Worm (Caenorhabditis elegans) whole organism, mixed stage, embryonic: ENCODE data around the gene cest-26.
A peak's percentile ranks its signal among the peaks of the same experiment; 100 is the strongest.

Experiments
- M03D4.4 ChIP-seq: sonication (generic microtip); optimal IDR thresholded peaks from 2 replicates; lab custom pipeline; 2017; ENCODE audit warnings: mild to moderate bottlenecking, missing genetic modification characterization, missing compliant biosample characterization
- bed-3 ChIP-seq: fragments of 200-800 bp; sonication (Bioruptor generic); optimal IDR thresholded peaks from 3 replicates; lab custom pipeline; 2018; ENCODE audit warnings: mild to moderate bottlenecking, missing genetic modification characterization, moderate library complexity, missing compliant biosample characterization
- blmp-1 ChIP-seq: fragments of 150-350 bp; optimal IDR thresholded peaks from 2 replicates; lab custom pipeline; 2014; ENCODE audit warnings: missing biosample characterization, missing genetic modification characterization
- ceh-39 ChIP-seq: fragments of 150-350 bp; optimal IDR thresholded peaks from 2 replicates; lab custom pipeline; 2014; ENCODE audit warnings: missing biosample characterization, missing genetic modification characterization
- ceh-43 ChIP-seq: fragments of 200-800 bp; sonication (Bioruptor generic); optimal IDR thresholded peaks from 2 replicates; lab custom pipeline; 2018; ENCODE audit warnings: mild to moderate bottlenecking, missing genetic modification characterization, moderate library complexity, missing compliant biosample characterization
- ceh-83 ChIP-seq: fragments of 200-800 bp; sonication (Bioruptor generic); optimal IDR thresholded peaks from 2 replicates; lab custom pipeline; 2018; ENCODE audit warnings: mild to moderate bottlenecking, missing genetic modification characterization, missing compliant biosample characterization
- ces-1 ChIP-seq: fragments of 150-350 bp; optimal IDR thresholded peaks from 2 replicates; lab custom pipeline; 2014; ENCODE audit warnings: missing biosample characterization, missing genetic modification reagents, missing genetic modification characterization
- cnd-1 ChIP-seq: fragments of 200-800 bp; sonication (Bioruptor generic); optimal IDR thresholded peaks from 2 replicates; lab custom pipeline; 2018; ENCODE audit warnings: mild to moderate bottlenecking, missing genetic modification characterization, missing compliant biosample characterization
- drap-1 ChIP-seq: fragments of 200-800 bp; sonication (Bioruptor generic); optimal IDR thresholded peaks from 3 replicates; lab custom pipeline; 2018; ENCODE audit warnings: mild to moderate bottlenecking, missing genetic modification characterization, missing compliant biosample characterization
- elt-1 ChIP-seq: sonication (generic microtip); optimal IDR thresholded peaks from 2 replicates; lab custom pipeline; 2017; ENCODE audit warnings: missing genetic modification characterization, mild to moderate bottlenecking, missing compliant biosample characterization, antibody characterized with exemption, moderate library complexity, borderline replicate concordance; ENCODE audit not compliant: insufficient read depth
- ham-2 ChIP-seq: fragments of 200-800 bp; sonication (Bioruptor generic); optimal IDR thresholded peaks from 2 replicates; lab custom pipeline; 2018; ENCODE audit warnings: mild to moderate bottlenecking, missing genetic modification characterization, missing compliant biosample characterization
- hlh-1 ChIP-seq: fragments of 150-350 bp; optimal IDR thresholded peaks from 2 replicates; lab custom pipeline; 2014; ENCODE audit warnings: missing biosample characterization, missing genetic modification reagents, missing genetic modification characterization
- lin-13 ChIP-seq: fragments of 150-350 bp; optimal IDR thresholded peaks from 2 replicates; lab custom pipeline; 2014; ENCODE audit warnings: missing biosample characterization, missing genetic modification characterization
- lin-32 ChIP-seq: fragments of 200-800 bp; sonication (Bioruptor generic); optimal IDR thresholded peaks from 2 replicates; lab custom pipeline; 2018; ENCODE audit warnings: mild to moderate bottlenecking, missing genetic modification characterization, missing compliant biosample characterization
- lsy-2 ChIP-seq: fragments of 150-350 bp; optimal IDR thresholded peaks from 2 replicates; lab custom pipeline; 2014; ENCODE audit warnings: missing biosample characterization, missing genetic modification characterization
- mab-5 ChIP-seq: fragments of 150-350 bp; optimal IDR thresholded peaks from 2 replicates; lab custom pipeline; 2014; ENCODE audit warnings: missing biosample characterization, missing genetic modification characterization
- mep-1 ChIP-seq: fragments of 150-350 bp; optimal IDR thresholded peaks from 2 replicates; lab custom pipeline; 2017; ENCODE audit warnings: missing biosample characterization, missing genetic modification reagents, missing genetic modification characterization, inconsistent platforms
- mls-2 ChIP-seq: sonication (generic microtip); optimal IDR thresholded peaks from 2 replicates; lab custom pipeline; 2016; ENCODE audit warnings: mild to moderate bottlenecking, missing genetic modification characterization, moderate library complexity, missing compliant biosample characterization
- nhr-12 ChIP-seq: fragments of 150-350 bp; optimal IDR thresholded peaks from 2 replicates; lab custom pipeline; 2014; ENCODE audit warnings: missing biosample characterization, missing genetic modification characterization
- nhr-2 ChIP-seq: fragments of 150-350 bp; optimal IDR thresholded peaks from 2 replicates; lab custom pipeline; 2014; ENCODE audit warnings: missing biosample characterization, missing genetic modification characterization
- nhr-237 ChIP-seq: fragments of 150-350 bp; optimal IDR thresholded peaks from 2 replicates; lab custom pipeline; 2014; ENCODE audit warnings: missing biosample characterization, missing genetic modification characterization
- nhr-28 ChIP-seq: fragments of 150-350 bp; optimal IDR thresholded peaks from 2 replicates; lab custom pipeline; 2014; ENCODE audit warnings: missing biosample characterization, missing genetic modification characterization
- nhr-76 ChIP-seq: sonication (generic microtip); optimal IDR thresholded peaks from 2 replicates; lab custom pipeline; 2017; ENCODE audit warnings: missing biosample characterization, missing genetic modification characterization
- pha-4 ChIP-seq: fragments of 150-350 bp; optimal IDR thresholded peaks from 2 replicates; lab custom pipeline; 2018; ENCODE audit warnings: missing biosample characterization, missing genetic modification reagents, missing genetic modification characterization
- sem-2 ChIP-seq: fragments of 200-800 bp; sonication (Bioruptor generic); optimal IDR thresholded peaks from 2 replicates; lab custom pipeline; 2018; ENCODE audit warnings: mild to moderate bottlenecking, missing genetic modification characterization, missing compliant biosample characterization
- snpc-4 ChIP-seq: fragments of 150-350 bp; optimal IDR thresholded peaks from 2 replicates; lab custom pipeline; 2014; ENCODE audit warnings: missing biosample characterization, missing genetic modification characterization
- sptf-1 ChIP-seq: sonication (generic microtip); optimal IDR thresholded peaks from 2 replicates; lab custom pipeline; 2017; ENCODE audit warnings: mild to moderate bottlenecking, missing genetic modification characterization, moderate library complexity, missing compliant biosample characterization
- tbx-8 ChIP-seq: fragments of 200-800 bp; sonication (Bioruptor generic); optimal IDR thresholded peaks from 2 replicates; lab custom pipeline; 2018; ENCODE audit warnings: mild to moderate bottlenecking, missing genetic modification characterization, moderate library complexity, missing compliant biosample characterization
- unc-120 ChIP-seq: sonication (generic microtip); optimal IDR thresholded peaks from 2 replicates; lab custom pipeline; 2017; ENCODE audit warnings: missing genetic modification characterization, missing compliant biosample characterization; ENCODE audit not compliant: poor library complexity, severe bottlenecking
- unc-39 ChIP-seq: fragments of 150-350 bp; optimal IDR thresholded peaks from 2 replicates; lab custom pipeline; 2014; ENCODE audit warnings: missing biosample characterization, missing genetic modification characterization
- zip-8 ChIP-seq: fragments of 150-350 bp; optimal IDR thresholded peaks from 2 replicates; lab custom pipeline; 2014; ENCODE audit warnings: missing biosample characterization, missing genetic modification characterization
- ztf-11 ChIP-seq: fragments of 150-350 bp; optimal IDR thresholded peaks from 2 replicates; lab custom pipeline; 2014; ENCODE audit warnings: missing biosample characterization, missing genetic modification characterization

Gene cest-26

ce11 chrX:4437555-4437954, at the start of gene cest-26:
Gene cest-26, minus strand, starts transcription at chrX:4437655.
- TF ChIP-seq ham-2 (GFP tag; lab: Kevin White, UChicago) (no peak), M03D4.4 (no peak), hlh-1 (tag; lab: Kevin White, UChicago) (peak; percentile 18), ces-1 (peak; percentile 8), nhr-2 (no peak)

ce11 chrX:4484072-4484471, 46.6 kb upstream of the cest-26 start:
- TF ChIP-seq ham-2 (GFP tag; lab: Kevin White, UChicago) = no peak
- TF ChIP-seq mab-5 (tag; lab: Kevin White, UChicago) = no peak
- TF ChIP-seq nhr-12 (tag; lab: Kevin White, UChicago) = no peak
- no peak for TF ChIP-seq lsy-2 (tag; lab: Kevin White, UChicago)
- TF ChIP-seq elt-1 = no peak
- no peak for TF ChIP-seq lin-13 (tag; lab: Kevin White, UChicago)
- TF ChIP-seq unc-39 (tag; lab: Kevin White, UChicago) = no peak
- TF ChIP-seq mep-1 (tag; lab: Kevin White, UChicago) = no peak
- no peak for TF ChIP-seq blmp-1
- TF ChIP-seq ceh-39 (tag; lab: Kevin White, UChicago) = no peak
- TF ChIP-seq pha-4 (tag; lab: Kevin White, UChicago) = no peak
- TF ChIP-seq tbx-8 (GFP tag; lab: Kevin White, UChicago) = no peak
- no peak for TF ChIP-seq nhr-28 (tag; lab: Kevin White, UChicago)
- no peak for TF ChIP-seq sem-2 (GFP tag; lab: Kevin White, UChicago)
- no peak for TF ChIP-seq ztf-11 (tag; lab: Kevin White, UChicago)
- TF ChIP-seq drap-1 = no peak

- TF ChIP-seq elt-1 (no peak), lsy-2 (tag; lab: Kevin White, UChicago) (no peak), blmp-1 (no peak), zip-8 (tag; lab: Kevin White, UChicago) (no peak), ham-2 (GFP tag; lab: Kevin White, UChicago) (no peak), sptf-1 (tag; lab: Kevin White, UChicago) (no peak), lin-32 (GFP tag; lab: Kevin White, UChicago) (no peak), nhr-2 (no peak), tbx-8 (GFP tag; lab: Kevin White, UChicago) (no peak), hlh-1 (tag; lab: Kevin White, UChicago) (no peak), sem-2 (GFP tag; lab: Kevin White, UChicago) (no peak), ceh-83 (no peak), nhr-237 (no peak), mab-5 (tag; lab: Kevin White, UChicago) (no peak), ceh-43 (GFP tag; lab: Kevin White, UChicago) (no peak)
Measured at ce11 chrX:4480800-4481199, 43.3 kb upstream of the cest-26 start.

DNA sequence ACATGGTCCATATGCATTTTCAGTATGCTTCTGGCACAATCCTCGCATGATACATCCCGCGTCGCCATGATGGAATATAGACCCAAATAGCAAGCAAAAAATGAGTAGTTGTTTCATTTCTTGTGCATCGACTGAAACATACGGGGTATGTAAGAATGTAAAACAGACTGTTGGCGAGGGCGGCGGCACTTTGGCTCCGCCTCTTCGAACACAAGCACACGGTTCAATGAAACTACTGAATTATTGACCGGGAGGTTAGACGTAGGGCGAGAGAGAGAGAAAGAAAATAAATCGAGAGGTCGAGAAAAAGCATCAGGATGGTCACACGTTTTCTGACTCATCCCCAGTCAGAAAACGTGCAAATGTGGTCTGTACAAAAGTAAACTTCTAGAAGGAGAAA, 42.5 kb upstream of the cest-26 start:
- TF ChIP-seq unc-120 (no peak), ztf-11 (tag; lab: Kevin White, UChicago) (no peak), unc-39 (tag; lab: Kevin White, UChicago) (no peak), bed-3 (GFP tag; lab: Kevin White, UChicago) (no peak), nhr-237 (no peak), nhr-2 (no peak), mls-2 (tag; lab: Kevin White, UChicago) (no peak), ham-2 (GFP tag; lab: Kevin White, UChicago) (no peak), zip-8 (tag; lab: Kevin White, UChicago) (no peak), ces-1 (no peak), drap-1 (no peak), cnd-1 (tag; lab: Kevin White, UChicago) (no peak), lin-13 (tag; lab: Kevin White, UChicago) (no peak), sem-2 (GFP tag; lab: Kevin White, UChicago) (no peak), nhr-76 (tag; lab: Kevin White, UChicago) (no peak), snpc-4 (tag; lab: Kevin White, UChicago) (no peak), lin-32 (GFP tag; lab: Kevin White, UChicago) (no peak), sptf-1 (tag; lab: Kevin White, UChicago) (no peak)
- TF ChIP-seq, all 35 proteins: peak for 0

- TF ChIP-seq blmp-1 (no peak), ham-2 (GFP tag; lab: Kevin White, UChicago) (no peak), nhr-237 (no peak), nhr-12 (tag; lab: Kevin White, UChicago) (no peak), mab-5 (tag; lab: Kevin White, UChicago) (no peak), mls-2 (tag; lab: Kevin White, UChicago) (no peak), bed-3 (GFP tag; lab: Kevin White, UChicago) (no peak)
Measured at ce11 chrX:4478503-4478902, 41.0 kb upstream of the cest-26 start.
